Worm (Caenorhabditis elegans) whole organism, L4 larva: Measurements from ENCODE around the gene T04A8.13.

Experiments
- F37D6.2 ChIP-seq: sonication (generic microtip); optimal IDR thresholded peaks from 2 replicates; lab custom pipeline; 2016; ENCODE audit warnings: mild to moderate bottlenecking, missing genetic modification characterization, missing compliant biosample characterization
- F49E8.2 ChIP-seq: sonication (generic microtip); optimal IDR thresholded peaks from 2 replicates; lab custom pipeline; 2016; ENCODE audit warnings: missing compliant biosample characterization, mild to moderate bottlenecking, missing genetic modification characterization, borderline replicate concordance
- T26A8.4 ChIP-seq: fragments of 200-800 bp; sonication (Bioruptor generic); IDR thresholded peaks from 2 replicates; pipeline ENCODE4 v1.3.6; 2022; ENCODE audit warnings: missing genetic modification characterization, missing compliant biosample characterization
- Y48G9A.11 ChIP-seq: fragments of 200-800 bp; sonication (Bioruptor generic); IDR thresholded peaks from 2 replicates; pipeline ENCODE4 v1.3.6; 2022; ENCODE audit warnings: missing genetic modification reagents, missing genetic modification characterization, missing compliant biosample characterization
- Y5F2A.4 ChIP-seq: fragments of 200-800 bp; sonication (Bioruptor generic); optimal IDR thresholded peaks from 2 replicates; lab custom pipeline; 2018; ENCODE audit warnings: mild to moderate bottlenecking, missing genetic modification characterization, missing compliant biosample characterization
- Y75B8A.6 ChIP-seq: fragments of 200-800 bp; sonication (Bioruptor generic); IDR thresholded peaks from 2 replicates; pipeline ENCODE4 v1.3.6; 2022; ENCODE audit warnings: missing genetic modification reagents, missing genetic modification characterization, missing compliant biosample characterization
- ZK337.2 ChIP-seq: fragments of 200-800 bp; sonication (Bioruptor generic); IDR thresholded peaks from 2 replicates; pipeline ENCODE4 v1.3.6; 2022; ENCODE audit warnings: missing genetic modification reagents, missing genetic modification characterization, missing compliant biosample characterization
- aha-1 ChIP-seq: fragments of 150-350 bp; peaks from one replicate; lab custom pipeline; 2014; ENCODE audit warnings: missing biosample characterization, missing genetic modification characterization
- arid-1 ChIP-seq: fragments of 200-800 bp; sonication (Bioruptor generic); conservative IDR thresholded peaks from 2 replicates; pipeline ENCODE4 v1.3.6; 2022; ENCODE audit warnings: missing genetic modification reagents, missing genetic modification characterization, missing compliant biosample characterization
- attf-4 ChIP-seq: sonication (generic microtip); optimal IDR thresholded peaks from 3 replicates; lab custom pipeline; 2017; ENCODE audit warnings: missing biosample characterization, missing genetic modification characterization
- ceh-28 ChIP-seq: fragments of 150-350 bp; optimal IDR thresholded peaks from 2 replicates; lab custom pipeline; 2014; ENCODE audit warnings: missing biosample characterization, missing genetic modification reagents, missing genetic modification characterization
- ceh-44 ChIP-seq: fragments of 200-800 bp; sonication (Bioruptor generic); IDR thresholded peaks from 2 replicates; pipeline ENCODE4 v1.3.6; 2022; ENCODE audit warnings: missing genetic modification reagents, missing genetic modification characterization, missing compliant biosample characterization
- cey-2 ChIP-seq: sonication (generic microtip); optimal IDR thresholded peaks from 3 replicates; lab custom pipeline; 2017; ENCODE audit warnings: missing genetic modification characterization, mild to moderate bottlenecking, missing compliant biosample characterization, antibody characterized with exemption, borderline replicate concordance; ENCODE audit not compliant: insufficient read depth
- daf-12 ChIP-seq: fragments of 150-350 bp; optimal IDR thresholded peaks from 2 replicates; lab custom pipeline; 2014; ENCODE audit warnings: missing biosample characterization, missing genetic modification reagents, missing genetic modification characterization
- daf-19 ChIP-seq: fragments of 200-800 bp; sonication (Bioruptor generic); conservative IDR thresholded peaks from 2 replicates; pipeline ENCODE4 v1.3.6; 2022; ENCODE audit warnings: missing genetic modification characterization, missing compliant biosample characterization
- dmd-6 ChIP-seq: fragments of 200-800 bp; sonication (Bioruptor generic); IDR thresholded peaks from 2 replicates; pipeline ENCODE4 v1.3.6; 2022; ENCODE audit warnings: missing genetic modification reagents, missing genetic modification characterization, missing compliant biosample characterization
- dmd-8 ChIP-seq: fragments of 200-800 bp; sonication (Bioruptor generic); IDR thresholded peaks from 2 replicates; pipeline ENCODE4 v1.3.6; 2022; ENCODE audit warnings: missing genetic modification characterization, missing compliant biosample characterization
- dmd-9 ChIP-seq: fragments of 200-800 bp; sonication (Bioruptor generic); IDR thresholded peaks from 2 replicates; pipeline ENCODE4 v1.3.6; 2022; ENCODE audit warnings: missing genetic modification reagents, missing genetic modification characterization, missing compliant biosample characterization
- dpl-1 ChIP-seq: fragments of 150-350 bp; optimal IDR thresholded peaks from 2 replicates; lab custom pipeline; 2014; ENCODE audit warnings: missing biosample characterization, missing genetic modification reagents, missing genetic modification characterization
- dve-1 ChIP-seq: sonication (generic microtip); optimal IDR thresholded peaks from 2 replicates; lab custom pipeline; 2017; ENCODE audit warnings: antibody characterized with exemption, mild to moderate bottlenecking, missing genetic modification characterization, missing compliant biosample characterization; ENCODE audit not compliant: insufficient read depth
- egl-43 ChIP-seq: fragments of 200-800 bp; sonication (Bioruptor generic); IDR thresholded peaks from 2 replicates; pipeline ENCODE4 v1.3.6; 2022; ENCODE audit warnings: missing genetic modification reagents, missing genetic modification characterization, missing compliant biosample characterization
- fkh-10 ChIP-seq: fragments of 150-350 bp; optimal IDR thresholded peaks from 2 replicates; lab custom pipeline; 2014; ENCODE audit warnings: missing biosample characterization, missing genetic modification reagents, missing genetic modification characterization
- fos-1 ChIP-seq: fragments of 150-350 bp; optimal IDR thresholded peaks from 2 replicates; lab custom pipeline; 2014; ENCODE audit warnings: missing biosample characterization, missing genetic modification characterization
- gei-8 ChIP-seq: fragments of 200-800 bp; sonication (Bioruptor generic); optimal IDR thresholded peaks from 2 replicates; lab custom pipeline; 2018; ENCODE audit warnings: mild to moderate bottlenecking, missing genetic modification characterization, missing compliant biosample characterization
- hif-1 ChIP-seq, 2 experiments: sonication (generic microtip); optimal IDR thresholded peaks; 2 replicates each; lab custom pipeline; 2016 to 2017; ENCODE audit warnings: missing compliant biosample characterization in 2 of 2, missing genetic modification characterization in 2 of 2, missing genetic modification reagents in 2 of 2, missing genotype in 2 of 2, mild to moderate bottlenecking in 1 of 2
- jun-1 ChIP-seq: fragments of 150-350 bp; optimal IDR thresholded peaks from 2 replicates; lab custom pipeline; 2014; ENCODE audit warnings: missing biosample characterization, missing genetic modification reagents, missing genetic modification characterization
- lin-15B ChIP-seq: fragments of 150-350 bp; sonication (generic microtip); optimal IDR thresholded peaks from 3 replicates; lab custom pipeline; 2014; ENCODE audit warnings: missing biosample characterization, missing genetic modification characterization
- lin-29 ChIP-seq: fragments of 200-800 bp; sonication (Bioruptor generic); IDR thresholded peaks from 2 replicates; pipeline ENCODE4 v1.3.6; 2022; ENCODE audit warnings: missing genetic modification reagents, missing genetic modification characterization, missing compliant biosample characterization
- lin-38 ChIP-seq: fragments of 200-800 bp; sonication (Bioruptor generic); IDR thresholded peaks from 2 replicates; pipeline ENCODE4 v1.3.6; 2022; ENCODE audit warnings: missing genetic modification reagents, missing genetic modification characterization, missing compliant biosample characterization
- lsy-2 ChIP-seq, 2 experiments: fragments of 150-350 bp in 1 of 2; sonication (generic microtip) in 1 of 2; optimal IDR thresholded peaks; 2 replicates each; lab custom pipeline; 2014 to 2017; ENCODE audit warnings: missing biosample characterization in 2 of 2, missing genetic modification characterization in 2 of 2
- madf-5 ChIP-seq, 2 experiments: fragments of 200-800 bp; sonication (Bioruptor generic); IDR thresholded peaks; 2 replicates each; pipeline ENCODE4 v1.3.6; 2022; ENCODE audit warnings: missing compliant biosample characterization in 2 of 2, missing genetic modification characterization in 2 of 2
- mes-2 ChIP-seq: sonication (generic microtip); optimal IDR thresholded peaks from 2 replicates; lab custom pipeline; 2016; ENCODE audit warnings: missing genotype, mild to moderate bottlenecking, missing genetic modification characterization, missing compliant biosample characterization; ENCODE audit not compliant: poor library complexity, severe bottlenecking
- mxl-2 ChIP-seq: fragments of 200-800 bp; sonication (Bioruptor generic); conservative IDR thresholded peaks from 2 replicates; pipeline ENCODE4 v1.3.6; 2022; ENCODE audit warnings: missing genetic modification reagents, missing genetic modification characterization, missing compliant biosample characterization
- nhr-10 ChIP-seq: fragments of 150-350 bp; optimal IDR thresholded peaks from 2 replicates; lab custom pipeline; 2014; ENCODE audit warnings: missing biosample characterization, missing genetic modification characterization
- nhr-102 ChIP-seq: sonication (generic microtip); optimal IDR thresholded peaks from 2 replicates; lab custom pipeline; 2016; ENCODE audit warnings: mild to moderate bottlenecking, missing genetic modification characterization, moderate library complexity, missing compliant biosample characterization
- nhr-111 ChIP-seq: fragments of 200-800 bp; sonication (Bioruptor generic); optimal IDR thresholded peaks from 2 replicates; lab custom pipeline; 2018; ENCODE audit warnings: mild to moderate bottlenecking, missing genetic modification characterization, missing compliant biosample characterization
- nhr-237 ChIP-seq: sonication (generic microtip); optimal IDR thresholded peaks from 2 replicates; lab custom pipeline; 2017; ENCODE audit warnings: missing biosample characterization, missing genetic modification characterization
- nhr-48 ChIP-seq: sonication (generic microtip); optimal IDR thresholded peaks from 2 replicates; lab custom pipeline; 2016; ENCODE audit warnings: mild to moderate bottlenecking, missing genetic modification characterization, missing compliant biosample characterization
- nhr-6 ChIP-seq: fragments of 150-350 bp; optimal IDR thresholded peaks from 2 replicates; lab custom pipeline; 2014; ENCODE audit warnings: missing biosample characterization, missing genetic modification characterization
- pha-4 ChIP-seq, 2 experiments: fragments of 150-350 bp in 1 of 2; fragments of 200-800 bp in 1 of 2; sonication (Bioruptor generic) in 1 of 2; IDR thresholded peaks in 1 of 2; optimal IDR thresholded peaks in 1 of 2; 2 replicates each; pipeline versions ENCODE4 v1.3.6 to Lab custom; 2014 to 2022; ENCODE audit warnings: missing genetic modification characterization in 2 of 2, missing genetic modification reagents in 2 of 2, missing biosample characterization in 1 of 2, missing compliant biosample characterization in 1 of 2
- php-3 ChIP-seq: fragments of 200-800 bp; sonication (Bioruptor generic); IDR thresholded peaks from 2 replicates; pipeline ENCODE4 v1.3.6; 2022; ENCODE audit warnings: missing genetic modification reagents, missing genetic modification characterization, missing compliant biosample characterization
- rbr-2 ChIP-seq: sonication (generic microtip); optimal IDR thresholded peaks from 2 replicates; lab custom pipeline; 2016; ENCODE audit warnings: missing genotype, missing genetic modification characterization, missing compliant biosample characterization
- saeg-2 ChIP-seq: fragments of 200-800 bp; sonication (Bioruptor generic); IDR thresholded peaks from 2 replicates; pipeline ENCODE4 v1.3.6; 2022; ENCODE audit warnings: missing genetic modification reagents, missing genetic modification characterization, missing compliant biosample characterization
- sdz-12 ChIP-seq: fragments of 200-800 bp; sonication (Bioruptor generic); optimal IDR thresholded peaks from 2 replicates; lab custom pipeline; 2018; ENCODE audit warnings: mild to moderate bottlenecking, missing genetic modification characterization, missing compliant biosample characterization
- skn-1 ChIP-seq: fragments of 150-350 bp; optimal IDR thresholded peaks from 2 replicates; lab custom pipeline; 2014; ENCODE audit warnings: missing biosample characterization, missing genetic modification characterization
- spr-1 ChIP-seq: sonication (generic microtip); optimal IDR thresholded peaks from 2 replicates; lab custom pipeline; 2016; ENCODE audit warnings: mild to moderate bottlenecking, missing genetic modification characterization, missing compliant biosample characterization
- tag-97 ChIP-seq: fragments of 200-800 bp; sonication (Bioruptor generic); IDR thresholded peaks from 2 replicates; pipeline ENCODE4 v1.3.6; 2022; ENCODE audit warnings: missing genetic modification characterization, missing compliant biosample characterization
- unc-130 ChIP-seq: sonication (generic microtip); optimal IDR thresholded peaks from 2 replicates; lab custom pipeline; 2016; ENCODE audit warnings: missing genetic modification reagents, missing genetic modification characterization, missing compliant biosample characterization
- zag-1 ChIP-seq: fragments of 150-350 bp; optimal IDR thresholded peaks from 2 replicates; lab custom pipeline; 2014; ENCODE audit warnings: missing biosample characterization, missing genetic modification characterization
- zfp-2 ChIP-seq: sonication (generic microtip); optimal IDR thresholded peaks from 2 replicates; lab custom pipeline; 2016; ENCODE audit warnings: mild to moderate bottlenecking, missing genetic modification characterization, missing compliant biosample characterization
- ztf-11 ChIP-seq: fragments of 150-350 bp; optimal IDR thresholded peaks from 2 replicates; lab custom pipeline; 2014; ENCODE audit warnings: missing biosample characterization, missing genetic modification characterization

T04A8.13 gene

DNA sequence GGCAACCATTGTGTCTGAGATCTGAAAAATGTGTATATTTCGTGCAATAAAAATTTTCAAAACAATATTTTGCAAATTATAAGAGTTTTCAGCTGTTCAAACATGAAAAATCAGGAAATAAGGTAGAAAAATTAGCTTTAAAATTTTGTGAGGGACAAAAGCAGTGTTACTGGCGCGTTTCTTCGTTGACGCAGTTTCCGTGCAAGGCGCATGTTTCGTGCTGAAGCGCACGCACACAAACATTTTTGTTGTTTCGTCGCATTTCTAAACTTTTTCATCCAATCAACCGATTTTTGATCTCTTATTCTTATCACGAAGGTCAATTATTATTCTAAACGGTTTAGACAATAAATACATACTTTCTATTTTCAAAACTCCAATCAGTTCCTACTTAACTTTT, 13.5 kb upstream of the T04A8.13 start, which contains the start of gene nifk-1 (continued):
- TF ChIP-seq zfp-2 (no peak), ceh-44 (GFP tag; lab: Robert Waterston, UW) (no peak), F49E8.2 (tag; lab: Kevin White, UChicago) (no peak), Y48G9A.11 (GFP tag; lab: Robert Waterston, UW) (no peak), T26A8.4 (GFP tag; lab: Robert Waterston, UW) (no peak), ceh-28 (tag; lab: Kevin White, UChicago) (no peak), mxl-2 (GFP tag; lab: Robert Waterston, UW) (no peak), lin-29 (no peak), fkh-10 (GFP tag; lab: Kevin White, UChicago) (no peak), hif-1 (tag; optimal IDR thresholded peaks at IDR 0.05; lab: Kevin White, UChicago) (peak; percentile 87 to 99), lin-15B (tag; lab: Kevin White, UChicago) (no peak), F37D6.2 (tag; lab: Kevin White, UChicago) (no peak), attf-4 (tag; lab: Kevin White, UChicago) (no peak), Y5F2A.4 (GFP tag; lab: Kevin White, UChicago) (no peak), pha-4 (GFP tag; IDR thresholded peaks at IDR 0.05; lab: Robert Waterston, UW) (no peak), pha-4 (tag; optimal IDR thresholded peaks at IDR 0.05; lab: Kevin White, UChicago) (peak; percentile 74), lsy-2 (tag; optimal IDR thresholded peaks at IDR 0.05; lab: Kevin White, UChicago) (peak in 1 of 2 experiments; percentile 87), nhr-10 (tag; lab: Kevin White, UChicago) (no peak), lin-38 (peak; percentile 77), daf-12 (tag; lab: Kevin White, UChicago) (no peak), tag-97 (GFP tag; lab: Robert Waterston, UW) (no peak), dmd-8 (no peak), aha-1 (tag; lab: Kevin White, UChicago) (peak; percentile 70), cey-2 (tag; lab: Kevin White, UChicago) (no peak), Y75B8A.6 (GFP tag; lab: Robert Waterston, UW) (no peak), unc-130 (GFP tag; lab: Kevin White, UChicago) (no peak), nhr-111 (GFP tag; lab: Kevin White, UChicago) (no peak), php-3 (GFP tag; lab: Robert Waterston, UW) (no peak), dmd-6 (GFP tag; lab: Robert Waterston, UW) (peak; percentile 76), dmd-9 (GFP tag; lab: Robert Waterston, UW) (no peak), ZK337.2 (GFP tag; lab: Robert Waterston, UW) (no peak), fos-1 (tag; lab: Kevin White, UChicago) (no peak), daf-19 (GFP tag; lab: Robert Waterston, UW) (no peak), mes-2 (tag; lab: Kevin White, UChicago) (peak; percentile 78), jun-1 (no peak), nhr-48 (peak; percentile 33), arid-1 (GFP tag; lab: Robert Waterston, UW) (no peak), spr-1 (tag; lab: Kevin White, UChicago) (no peak), ztf-11 (tag; lab: Kevin White, UChicago) (no peak), gei-8 (GFP tag; lab: Kevin White, UChicago) (no peak), nhr-102 (tag; lab: Kevin White, UChicago) (peak; percentile 21), dpl-1 (GFP tag; lab: Kevin White, UChicago) (peak; percentile 80), nhr-237 (tag; lab: Kevin White, UChicago) (no peak), dve-1 (tag; lab: Kevin White, UChicago) (peak; percentile 90), saeg-2 (GFP tag; lab: Robert Waterston, UW) (no peak), madf-5 (GFP tag; IDR thresholded peaks at IDR 0.05; lab: Robert Waterston, UW) (no peak), egl-43 (GFP tag; lab: Robert Waterston, UW) (no peak), nhr-6 (tag; lab: Kevin White, UChicago) (no peak), zag-1 (tag; lab: Kevin White, UChicago) (no peak), sdz-12 (GFP tag; lab: Kevin White, UChicago) (no peak), rbr-2 (tag; lab: Kevin White, UChicago) (peak; percentile 67), skn-1 (tag; lab: Kevin White, UChicago) (no peak)
